Worm (Caenorhabditis elegans) whole organism, L4/young adult: ENCODE data around the gene cutl-21.

Source experiments
- dao-5 ChIP-seq: sonication (generic microtip); optimal IDR thresholded peaks from 2 replicates; lab custom pipeline; 2016; ENCODE audit warnings: missing genotype, missing genetic modification characterization, moderate library complexity, missing compliant biosample characterization
- him-1 ChIP-seq: sonication (generic microtip); optimal IDR thresholded peaks from 2 replicates; lab custom pipeline; 2016; ENCODE audit warnings: missing genotype, missing genetic modification reagents, missing genetic modification characterization, missing compliant biosample characterization

- TF ChIP-seq him-1 (no peak), dao-5 (tag; lab: Kevin White, UChicago) (no peak)
Observed at ce11 chrX:1005026-1005425, 889 bp downstream of the cutl-21 start.
